Fruit fly (Drosophila melanogaster) whole organism, pupa: ENCODE measurements around the gene Cp7Fb.

Source experiments
- CG10348 ChIP-seq: fragments of 200-800 bp; sonication (Bioruptor generic); IDR thresholded peaks from 2 replicates; pipeline ENCODE4 v1.3.6; 2022; ENCODE audit warnings: missing biosample characterization, missing genetic modification characterization
- CG12605 ChIP-seq: fragments of 200-800 bp; sonication (Bioruptor generic); IDR thresholded peaks from 2 replicates; pipeline ENCODE4 v1.3.6; 2022; ENCODE audit warnings: missing biosample characterization, missing genetic modification characterization
- CG13204 ChIP-seq: fragments of 200-800 bp; sonication (Bioruptor generic); optimal IDR thresholded peaks from 2 replicates; lab custom pipeline; 2018; ENCODE audit warnings: missing biosample characterization, mild to moderate bottlenecking, missing genetic modification characterization, moderate library complexity
- CG14655 ChIP-seq: fragments of 200-800 bp; sonication (Bioruptor generic); optimal IDR thresholded peaks from 3 replicates; lab custom pipeline; 2017; ENCODE audit warnings: mild to moderate bottlenecking, missing biosample characterization, missing genetic modification reagents, missing genetic modification characterization
- CG15710 ChIP-seq: fragments of 200-800 bp; sonication (Bioruptor generic); optimal IDR thresholded peaks from 2 replicates; lab custom pipeline; 2018; ENCODE audit warnings: missing biosample characterization, mild to moderate bottlenecking, missing genetic modification characterization, moderate library complexity
- CG17806 ChIP-seq: fragments of 200-800 bp; sonication (Bioruptor generic); optimal IDR thresholded peaks from 2 replicates; lab custom pipeline; 2018; ENCODE audit warnings: missing biosample characterization, mild to moderate bottlenecking, missing genetic modification characterization, moderate library complexity
- CG32121 ChIP-seq: fragments of 200-800 bp; sonication (Bioruptor generic); IDR thresholded peaks from 2 replicates; pipeline ENCODE4 v1.3.6; 2022; ENCODE audit warnings: missing biosample characterization, missing genetic modification characterization
- CG34367 ChIP-seq: fragments of 200-800 bp; sonication (Bioruptor generic); optimal IDR thresholded peaks from 2 replicates; lab custom pipeline; 2018; ENCODE audit warnings: missing biosample characterization, mild to moderate bottlenecking, missing genetic modification characterization
- CG4496 ChIP-seq: fragments of 200-800 bp; sonication (Bioruptor generic); IDR thresholded peaks from 3 replicates; pipeline ENCODE4 v1.3.6; 2022; ENCODE audit warnings: missing biosample characterization, missing genetic modification characterization
- CG8159 ChIP-seq: fragments of 200-800 bp; sonication (Bioruptor generic); optimal IDR thresholded peaks from 3 replicates; lab custom pipeline; 2018; ENCODE audit warnings: missing biosample characterization, mild to moderate bottlenecking, missing genetic modification characterization, moderate library complexity
- CG8301 ChIP-seq: fragments of 200-800 bp; sonication (Bioruptor generic); optimal IDR thresholded peaks from 2 replicates; lab custom pipeline; 2018; ENCODE audit warnings: missing biosample characterization, mild to moderate bottlenecking, missing genetic modification characterization
- CG9948 ChIP-seq: fragments of 200-800 bp; sonication (Bioruptor generic); optimal IDR thresholded peaks from 2 replicates; lab custom pipeline; 2018; ENCODE audit warnings: missing biosample characterization, mild to moderate bottlenecking, missing genetic modification characterization, moderate library complexity
- D1 ChIP-seq: fragments of 200-800 bp; sonication (Bioruptor generic); optimal IDR thresholded peaks from 2 replicates; lab custom pipeline; 2018; ENCODE audit warnings: missing biosample characterization, mild to moderate bottlenecking, missing genetic modification characterization, moderate library complexity
- EcR ChIP-seq: fragments of 200-800 bp; sonication (Bioruptor generic); optimal IDR thresholded peaks from 3 replicates; lab custom pipeline; 2019; ENCODE audit warnings: missing biosample characterization, missing genetic modification characterization, mild to moderate bottlenecking, moderate library complexity, missing genetic modification reagents
- Ets98B ChIP-seq: fragments of 200-800 bp; sonication (Bioruptor generic); IDR thresholded peaks from 2 replicates; pipeline ENCODE4 v1.3.6; 2022; ENCODE audit warnings: missing biosample characterization, missing genetic modification characterization
- Pif1A ChIP-seq: fragments of 200-800 bp; sonication (Bioruptor generic); optimal IDR thresholded peaks from 3 replicates; lab custom pipeline; 2016; ENCODE audit warnings: missing biosample characterization, missing genetic modification characterization
- Pif1B ChIP-seq: fragments of 200-800 bp; sonication (Bioruptor generic); optimal IDR thresholded peaks from 3 replicates; lab custom pipeline; 2016; ENCODE audit warnings: missing biosample characterization, missing genetic modification characterization
- Snoo ChIP-seq: fragments of 200-800 bp; sonication (Bioruptor generic); optimal IDR thresholded peaks from 3 replicates; lab custom pipeline; 2017; ENCODE audit warnings: missing biosample characterization, mild to moderate bottlenecking, missing genetic modification characterization, inconsistent platforms
- fd96Ca ChIP-seq: fragments of 200-800 bp; sonication (Bioruptor generic); IDR thresholded peaks from 3 replicates; pipeline ENCODE4 v1.3.6; 2022; ENCODE audit warnings: missing biosample characterization, missing genetic modification characterization
- gl ChIP-seq: fragments of 200-800 bp; sonication (Bioruptor generic); optimal IDR thresholded peaks from 2 replicates; lab custom pipeline; 2018; ENCODE audit warnings: missing biosample characterization, mild to moderate bottlenecking, missing genetic modification characterization
- rn ChIP-seq: fragments of 200-800 bp; sonication (Bioruptor generic); IDR thresholded peaks from 2 replicates; pipeline ENCODE4 v1.3.6; 2022; ENCODE audit warnings: missing biosample characterization, missing genetic modification characterization

Gene Cp7Fb

dm6 chrX:8469606-8470005 lies 4.0 kb upstream of the Cp7Fb start:
- TF ChIP-seq CG10348 (GFP tag; lab: Robert Waterston, UW): no peak
- TF ChIP-seq CG15710 (tag; lab: Kevin White, UChicago): no peak
- no peak for TF ChIP-seq gl (tag; lab: Kevin White, UChicago)
- TF ChIP-seq Snoo (tag; lab: Kevin White, UChicago): no peak
- TF ChIP-seq CG8301: no peak
- TF ChIP-seq fd96Ca (GFP tag; lab: Robert Waterston, UW): no peak

DNA sequence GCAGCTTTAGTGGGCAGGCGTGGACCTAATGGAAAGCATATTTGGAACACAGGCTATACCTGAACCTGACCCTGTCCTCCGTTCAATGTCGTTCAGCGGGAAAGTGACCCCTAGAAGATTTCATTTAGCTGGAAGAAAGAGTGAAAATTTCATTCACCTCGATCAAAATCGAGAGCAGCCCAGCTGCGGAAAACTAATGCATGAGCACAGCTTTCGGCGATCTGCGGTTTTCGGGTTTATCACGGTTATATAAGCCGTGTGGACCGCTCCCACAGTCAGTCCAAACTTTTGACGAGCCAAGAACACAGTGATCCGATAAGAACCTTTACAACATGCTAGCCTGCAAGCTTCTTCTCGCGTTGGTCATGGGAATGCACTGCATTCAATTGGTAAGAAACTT lies 3.0 kb upstream of the Cp7Fb start, which contains the start of gene Cp7Fa:
TSS of gene Cp7Fa (plus strand) at position 301 of the 400 bp plus-strand sequence.
- TF ChIP-seq CG12605 (GFP tag; lab: Robert Waterston, UW) (no peak), CG32121 (GFP tag; lab: Robert Waterston, UW) (no peak), CG8159 (tag; lab: Kevin White, UChicago) (no peak), gl (tag; lab: Kevin White, UChicago) (no peak), Pif1B (no peak), CG8301 (no peak), CG13204 (GFP tag; lab: Kevin White, UChicago) (no peak), D1 (tag; lab: Kevin White, UChicago) (no peak), CG9948 (tag; lab: Kevin White, UChicago) (no peak), EcR (no peak), CG15710 (tag; lab: Kevin White, UChicago) (no peak), Snoo (tag; lab: Kevin White, UChicago) (no peak), CG10348 (GFP tag; lab: Robert Waterston, UW) (no peak), Pif1A (no peak), CG4496 (GFP tag; lab: Robert Waterston, UW) (no peak), CG14655 (GFP tag; lab: Kevin White, UChicago) (no peak), CG17806 (tag; lab: Kevin White, UChicago) (no peak), rn (GFP tag; lab: Robert Waterston, UW) (no peak), Ets98B (no peak), fd96Ca (GFP tag; lab: Robert Waterston, UW) (no peak)

dm6 chrX:8475657-8476056 lies 2.0 kb downstream of the Cp7Fb start:
- no peak for TF ChIP-seq CG8301
- no peak for TF ChIP-seq rn (GFP tag; lab: Robert Waterston, UW)
- no peak for TF ChIP-seq Snoo (tag; lab: Kevin White, UChicago)
- TF ChIP-seq Pif1B: no peak
- TF ChIP-seq CG12605 (GFP tag; lab: Robert Waterston, UW): no peak
- no peak for TF ChIP-seq Pif1A
- no peak for TF ChIP-seq CG8159 (tag; lab: Kevin White, UChicago)
- no peak for TF ChIP-seq fd96Ca (GFP tag; lab: Robert Waterston, UW)
- TF ChIP-seq CG14655 (GFP tag; lab: Kevin White, UChicago): no peak
- no peak for TF ChIP-seq gl (tag; lab: Kevin White, UChicago)
- TF ChIP-seq CG15710 (tag; lab: Kevin White, UChicago): no peak
- no peak for TF ChIP-seq EcR
- no peak for TF ChIP-seq CG9948 (tag; lab: Kevin White, UChicago)
- TF ChIP-seq CG34367: no peak
- no peak for TF ChIP-seq CG13204 (GFP tag; lab: Kevin White, UChicago)
- no peak for TF ChIP-seq CG17806 (tag; lab: Kevin White, UChicago)
- TF ChIP-seq D1 (tag; lab: Kevin White, UChicago): no peak

DNA sequence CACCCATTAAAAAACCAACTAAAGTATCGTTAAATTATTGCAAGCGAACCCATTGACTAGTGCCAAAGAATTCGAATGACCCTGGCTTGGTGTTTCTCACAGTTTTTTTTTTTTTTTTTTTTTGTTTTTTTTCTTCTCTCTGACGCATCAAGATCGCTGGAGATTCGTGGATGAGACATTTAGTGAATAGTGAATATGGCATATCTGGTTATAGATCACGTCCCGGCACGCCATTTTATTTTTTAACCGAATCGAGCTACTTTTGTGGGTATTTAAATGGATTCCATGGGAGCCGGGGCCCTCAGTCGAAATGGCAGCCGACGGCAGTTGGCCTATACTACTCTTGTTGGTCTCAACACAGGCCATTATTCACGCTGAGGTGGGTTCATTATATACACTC lies 3.2 kb downstream of the Cp7Fb start, which contains the start of gene Cp7Fc:
TSS of gene Cp7Fc (plus strand) at position 301 of the 400 bp plus-strand sequence.
- TF ChIP-seq CG32121 (GFP tag; lab: Robert Waterston, UW) (no peak), CG34367 (no peak), CG4496 (GFP tag; lab: Robert Waterston, UW) (no peak), CG15710 (tag; lab: Kevin White, UChicago) (no peak), CG10348 (GFP tag; lab: Robert Waterston, UW) (no peak), Snoo (tag; lab: Kevin White, UChicago) (no peak), CG14655 (GFP tag; lab: Kevin White, UChicago) (no peak), CG17806 (tag; lab: Kevin White, UChicago) (no peak), Ets98B (no peak), rn (GFP tag; lab: Robert Waterston, UW) (no peak)
- TF ChIP-seq, all 21 proteins: peak for 0

DNA sequence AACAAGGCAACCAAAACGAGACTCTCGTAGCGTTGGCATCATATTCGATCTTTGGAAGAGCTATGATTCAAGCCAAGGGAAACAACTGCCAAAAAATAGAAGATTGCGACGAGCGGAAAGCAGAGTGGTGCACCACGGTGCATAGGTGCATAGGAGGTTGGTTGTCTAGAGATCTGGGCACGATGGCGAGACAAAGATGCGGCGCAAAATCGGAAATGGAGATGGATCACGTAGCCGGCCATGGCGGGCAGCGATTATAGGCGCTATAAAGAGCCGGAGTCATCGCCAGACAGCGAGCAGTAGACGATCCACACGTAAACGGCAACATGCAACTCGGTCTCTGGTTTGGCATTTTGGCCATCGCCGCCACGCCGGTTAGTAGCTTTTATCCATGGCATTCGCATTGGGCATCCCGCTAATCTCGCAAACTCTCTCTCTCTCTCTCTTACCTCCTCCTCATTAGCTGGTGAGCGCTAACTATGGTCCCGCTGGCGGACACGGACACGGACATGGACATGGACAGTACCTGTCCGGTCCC lies 5.5 kb downstream of the Cp7Fb start, which contains the start of gene Cp36:
TSS of gene Cp36 (plus strand) at position 289 of the 538 bp plus-strand sequence.
- TF ChIP-seq EcR (no peak), CG10348 (GFP tag; lab: Robert Waterston, UW) (no peak), gl (tag; lab: Kevin White, UChicago) (no peak), fd96Ca (GFP tag; lab: Robert Waterston, UW) (no peak), Snoo (tag; lab: Kevin White, UChicago) (no peak), Pif1B (no peak)

DNA sequence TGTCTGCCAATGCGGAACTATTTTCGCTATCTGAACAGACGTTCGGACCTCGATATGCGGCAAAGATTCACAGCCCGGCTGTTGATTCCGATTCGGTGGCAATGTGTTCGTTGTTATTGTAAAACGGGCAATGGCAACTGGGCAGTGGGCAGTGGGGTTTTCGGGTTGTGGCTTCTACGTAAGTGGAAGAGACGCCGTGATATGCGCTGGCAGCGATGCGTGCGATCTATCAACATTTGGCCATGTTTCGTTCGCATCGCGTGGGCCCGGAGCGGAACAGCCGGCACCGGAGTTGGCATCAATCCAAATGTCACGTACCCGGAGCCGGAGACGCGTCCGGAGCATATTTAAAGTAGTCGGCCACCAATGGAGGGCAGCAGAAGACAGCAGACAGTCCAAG lies 7.8 kb downstream of the Cp7Fb start, which contains the start of gene Cp38:
TSS of gene Cp38 (plus strand) at position 376 of the 400 bp plus-strand sequence.
- TF ChIP-seq EcR (no peak), CG10348 (GFP tag; lab: Robert Waterston, UW) (no peak), fd96Ca (GFP tag; lab: Robert Waterston, UW) (no peak), Ets98B (no peak), rn (GFP tag; lab: Robert Waterston, UW) (no peak), CG12605 (GFP tag; lab: Robert Waterston, UW) (no peak), CG8301 (no peak), CG32121 (GFP tag; lab: Robert Waterston, UW) (no peak), CG14655 (GFP tag; lab: Kevin White, UChicago) (no peak), CG9948 (tag; lab: Kevin White, UChicago) (no peak), D1 (tag; lab: Kevin White, UChicago) (no peak), CG15710 (tag; lab: Kevin White, UChicago) (no peak), CG8159 (tag; lab: Kevin White, UChicago) (no peak)
